In the genomic region with DNA sequence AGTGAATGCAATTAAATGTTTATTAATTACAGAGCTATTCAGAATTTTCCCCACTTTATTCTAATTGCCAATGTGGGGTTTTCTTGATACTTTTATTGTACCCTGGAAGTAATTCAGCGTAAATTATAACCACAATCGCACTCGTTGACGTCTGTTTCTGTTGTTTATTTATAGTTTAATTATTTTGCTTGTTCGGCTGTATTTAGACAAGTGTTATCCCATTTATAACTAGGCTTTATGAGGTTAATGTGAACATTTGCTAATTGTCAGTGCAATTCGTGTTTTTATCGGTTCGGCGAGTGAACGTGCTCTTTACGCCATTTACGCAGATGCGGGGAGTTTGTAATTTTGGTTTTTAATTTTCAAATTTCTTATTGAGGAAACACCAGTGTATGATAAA, we compare ENCODE assay signal across 4 fruit fly cellular contexts.
A peak's percentile ranks its signal among the peaks of the same experiment; 100 is the strongest.
TF ChIP-seq lines count a peak whose summit lies in the region.

No protein-coding gene starts in this region.

- no peak for TF ChIP-seq CTCF in whole organism, embryonic (GFP tag; optimal IDR thresholded peaks at IDR 0.05; lab: Kevin White, UChicago)

TF ChIP-seq in whole organism, adult, 20 proteins besides CTCF, POLR2A, EP300 and RAD21:
- no peak for TF ChIP-seq Crg-1 (GFP tag; optimal IDR thresholded peaks at IDR 0.05; lab: Kevin White, UChicago)
- peak; percentile 29 for TF ChIP-seq CG7101 (tag; optimal IDR thresholded peaks at IDR 0.05; lab: Kevin White, UChicago)
- no peak for TF ChIP-seq CG5204 (GFP tag; optimal IDR thresholded peaks at IDR 0.05; lab: Kevin White, UChicago)
- no peak for TF ChIP-seq Clk (GFP tag; optimal IDR thresholded peaks at IDR 0.05; lab: Kevin White, UChicago)
- TF ChIP-seq CG7045 (GFP tag; optimal IDR thresholded peaks at IDR 0.05; lab: Kevin White, UChicago) = peak; percentile 0
- TF ChIP-seq CG33017 (tag; optimal IDR thresholded peaks at IDR 0.05; lab: Kevin White, UChicago) = peak; percentile 49
- peak; percentile 32 for TF ChIP-seq cic (GFP tag; optimal IDR thresholded peaks at IDR 0.05; lab: Kevin White, UChicago)
- no peak for TF ChIP-seq ovo (GFP tag; optimal IDR thresholded peaks at IDR 0.05; lab: Kevin White, UChicago)
- no peak for TF ChIP-seq CG1620 (GFP tag; optimal IDR thresholded peaks at IDR 0.05; lab: Kevin White, UChicago)
- no peak for TF ChIP-seq CG11617 (GFP tag; optimal IDR thresholded peaks at IDR 0.05; lab: Kevin White, UChicago)
- no peak for TF ChIP-seq bab1 (GFP tag; optimal IDR thresholded peaks at IDR 0.05; lab: Kevin White, UChicago)
- no peak for TF ChIP-seq Hr96 (GFP tag; optimal IDR thresholded peaks at IDR 0.05; lab: Kevin White, UChicago)

TF ChIP-seq in whole organism, embryonic, 481 proteins besides CTCF, POLR2A, EP300 and RAD21 (continues in another document):
- TF ChIP-seq CG12236 (GFP tag; optimal IDR thresholded peaks at IDR 0.05; lab: Kevin White, UChicago) (no peak), Blimp-1 (GFP tag; optimal IDR thresholded peaks at IDR 0.05; lab: Kevin White, UChicago) (no peak), CG17568 (GFP tag; optimal IDR thresholded peaks at IDR 0.05; lab: Kevin White, UChicago) (peak; percentile 2), Hand (GFP tag; optimal IDR thresholded peaks at IDR 0.05; lab: Kevin White, UChicago) (no peak), CG6765 (GFP tag; optimal IDR thresholded peaks at IDR 0.05; lab: Kevin White, UChicago) (peak; percentile 21), CG3281 (GFP tag; optimal IDR thresholded peaks at IDR 0.05; lab: Kevin White, UChicago) (peak; percentile 7), CG7357 (GFP tag; IDR thresholded peaks at IDR 0.05; lab: Robert Waterston, UW) (no peak), CG7556 (GFP tag; optimal IDR thresholded peaks at IDR 0.05; lab: Kevin White, UChicago) (peak; percentile 27), pros (GFP tag; optimal IDR thresholded peaks at IDR 0.05; lab: Kevin White, UChicago) (no peak), sima (GFP tag; optimal IDR thresholded peaks at IDR 0.05; lab: Kevin White, UChicago) (no peak), Atf-2 (GFP tag; optimal IDR thresholded peaks at IDR 0.05; lab: Kevin White, UChicago) (no peak), CG12104 (GFP tag; optimal IDR thresholded peaks at IDR 0.05; lab: Kevin White, UChicago) (no peak), dimm (GFP tag; IDR thresholded peaks at IDR 0.05; lab: Robert Waterston, UW) (no peak), lab (GFP tag; optimal IDR thresholded peaks at IDR 0.05; lab: Kevin White, UChicago) (peak; percentile 37), Dip3 (GFP tag; optimal IDR thresholded peaks at IDR 0.05; lab: Kevin White, UChicago) (no peak), Dref (GFP tag; IDR thresholded peaks at IDR 0.05; lab: Robert Waterston, UW) (no peak), Mrtf (GFP tag; IDR thresholded peaks at IDR 0.05; lab: Robert Waterston, UW) (no peak), trem (tag; optimal IDR thresholded peaks at IDR 0.05; lab: Kevin White, UChicago) (no peak), CG18599 (GFP tag; optimal IDR thresholded peaks at IDR 0.05; lab: Kevin White, UChicago) (peak; percentile 60), bcd (GFP tag; optimal IDR thresholded peaks at IDR 0.05; lab: Kevin White, UChicago) (no peak), CG9876 (GFP tag; optimal IDR thresholded peaks at IDR 0.05; lab: Kevin White, UChicago) (no peak), Meics (GFP tag; optimal IDR thresholded peaks at IDR 0.05; lab: Kevin White, UChicago) (peak; percentile 2), CG32767 (GFP tag; IDR thresholded peaks at IDR 0.05; lab: Robert Waterston, UW) (no peak), Hmr (GFP tag; optimal IDR thresholded peaks at IDR 0.05; lab: Kevin White, UChicago) (peak; percentile 46), CG8388 (GFP tag; optimal IDR thresholded peaks at IDR 0.05; lab: Kevin White, UChicago) (no peak), CG3995 (GFP tag; optimal IDR thresholded peaks at IDR 0.05; lab: Kevin White, UChicago) (no peak), Fer2 (tag; optimal IDR thresholded peaks at IDR 0.05; lab: Kevin White, UChicago) (no peak)

TF ChIP-seq in whole organism, prepupa, 60 proteins besides CTCF, POLR2A, EP300 and RAD21:
- TF ChIP-seq eg (GFP tag; IDR thresholded peaks at IDR 0.05; lab: Robert Waterston, UW) = no peak
- no peak for TF ChIP-seq CG9139 (GFP tag; optimal IDR thresholded peaks at IDR 0.05; lab: Kevin White, UChicago)
- peak; percentile 8 for TF ChIP-seq vri (GFP tag; optimal IDR thresholded peaks at IDR 0.05; lab: Kevin White, UChicago)
- no peak for TF ChIP-seq CG8632 (GFP tag; optimal IDR thresholded peaks at IDR 0.05; lab: Kevin White, UChicago)
- TF ChIP-seq net (GFP tag; optimal IDR thresholded peaks at IDR 0.05; lab: Kevin White, UChicago) = no peak
- TF ChIP-seq Gug (GFP tag; IDR thresholded peaks at IDR 0.05; lab: Robert Waterston, UW) = no peak
- TF ChIP-seq OdsH (GFP tag; optimal IDR thresholded peaks at IDR 0.05; lab: Kevin White, UChicago) = no peak

TF ChIP-seq in whole organism, wandering third instar larva, 38 proteins besides CTCF, POLR2A, EP300 and RAD21:
- TF ChIP-seq Hnf4 (GFP tag; optimal IDR thresholded peaks at IDR 0.05; lab: Kevin White, UChicago) = peak; percentile 10
- TF ChIP-seq rgr (GFP tag; optimal IDR thresholded peaks at IDR 0.05; lab: Kevin White, UChicago) = peak; percentile 39
- peak; percentile 34 for TF ChIP-seq tai (GFP tag; optimal IDR thresholded peaks at IDR 0.05; lab: Kevin White, UChicago)
- TF ChIP-seq fru (GFP tag; optimal IDR thresholded peaks at IDR 0.05; lab: Kevin White, UChicago) = peak; percentile 15
- TF ChIP-seq Jra (GFP tag; optimal IDR thresholded peaks at IDR 0.05; lab: Kevin White, UChicago) = no peak
- peak; percentile 78 for TF ChIP-seq Hr83 (GFP tag; optimal IDR thresholded peaks at IDR 0.05; lab: Kevin White, UChicago; ENCODE audit: poor library complexity, severe bottlenecking)
- TF ChIP-seq h (GFP tag; optimal IDR thresholded peaks at IDR 0.05; lab: Kevin White, UChicago) = peak; percentile 38
- TF ChIP-seq HLH106 (tag; optimal IDR thresholded peaks at IDR 0.05; lab: Kevin White, UChicago) = no peak
- TF ChIP-seq brk (GFP tag; optimal IDR thresholded peaks at IDR 0.05; lab: Kevin White, UChicago) = no peak
- no peak for TF ChIP-seq sv (GFP tag; optimal IDR thresholded peaks at IDR 0.05; lab: Kevin White, UChicago)
